Worm (Caenorhabditis elegans) whole organism, early embryonic: Measurements from ENCODE around the gene F07E5.8.

Experiments used
- F13C5.2 ChIP-seq: sonication (generic microtip); optimal IDR thresholded peaks from 2 replicates; lab custom pipeline; 2017; ENCODE audit warnings: mild to moderate bottlenecking, missing genetic modification characterization, inconsistent platforms, missing compliant biosample characterization
- ama-1 ChIP-seq: fragments of 150-350 bp; optimal IDR thresholded peaks from 2 replicates; lab custom pipeline; 2014
- ceh-36 ChIP-seq: sonication (generic microtip); optimal IDR thresholded peaks from 2 replicates; lab custom pipeline; 2016; ENCODE audit warnings: missing genetic modification characterization, inconsistent platforms, missing compliant biosample characterization
- ets-7 ChIP-seq: sonication (generic microtip); optimal IDR thresholded peaks from 2 replicates; lab custom pipeline; 2016; ENCODE audit warnings: missing genotype, missing genetic modification characterization, missing compliant biosample characterization
- flt-1 ChIP-seq: fragments of 200-800 bp; sonication (Bioruptor generic); IDR thresholded peaks from 2 replicates; pipeline ENCODE4 v1.3.6; 2022; ENCODE audit warnings: missing genetic modification characterization, missing compliant biosample characterization
- hmbx-1 ChIP-seq: sonication (generic microtip); optimal IDR thresholded peaks from 2 replicates; lab custom pipeline; 2016; ENCODE audit warnings: mild to moderate bottlenecking, missing genetic modification characterization, missing compliant biosample characterization
- hmg-4 ChIP-seq: fragments of 200-800 bp; sonication (Bioruptor generic); optimal IDR thresholded peaks from 2 replicates; lab custom pipeline; 2018; ENCODE audit warnings: mild to moderate bottlenecking, missing genetic modification characterization, missing compliant biosample characterization
- hnd-1 ChIP-seq: sonication (generic microtip); optimal IDR thresholded peaks from 2 replicates; lab custom pipeline; 2016; ENCODE audit warnings: missing genetic modification characterization, missing compliant biosample characterization
- pes-1 ChIP-seq: fragments of 200-800 bp; sonication (Bioruptor generic); IDR thresholded peaks from 2 replicates; pipeline ENCODE4 v1.3.6; 2022; ENCODE audit warnings: missing genetic modification reagents, missing genetic modification characterization, missing compliant biosample characterization
- scrt-1 ChIP-seq: fragments of 200-800 bp; sonication (Bioruptor generic); IDR thresholded peaks from 2 replicates; pipeline ENCODE4 v1.3.6; 2022; ENCODE audit warnings: missing genetic modification characterization, missing compliant biosample characterization
- sea-1 ChIP-seq: fragments of 200-800 bp; sonication (Bioruptor generic); conservative IDR thresholded peaks from 2 replicates; pipeline ENCODE4 v1.3.6; 2022; ENCODE audit warnings: missing genetic modification characterization, missing compliant biosample characterization
- tbx-37 ChIP-seq: fragments of 200-800 bp; sonication (Bioruptor generic); conservative IDR thresholded peaks from 2 replicates; pipeline ENCODE4 v1.3.6; 2022; ENCODE audit warnings: missing genetic modification reagents, missing genetic modification characterization, missing compliant biosample characterization
- tra-4 ChIP-seq: sonication (generic microtip); optimal IDR thresholded peaks from 2 replicates; lab custom pipeline; 2017; ENCODE audit warnings: missing genetic modification characterization, missing compliant biosample characterization

ce11 chrII:2031852-2032251, 43.6 kb downstream of the F07E5.8 start, which contains the start of gene bath-5:
- no peak for TF ChIP-seq hmbx-1 (tag; lab: Kevin White, UChicago)
- TF ChIP-seq sea-1 (GFP tag; lab: Robert Waterston, UW): no peak
- no peak for TF ChIP-seq pes-1 (GFP tag; lab: Robert Waterston, UW)
- no peak for TF ChIP-seq tra-4 (tag; lab: Kevin White, UChicago)
- TF ChIP-seq ama-1 (lab: Kevin White, UChicago): no peak
- no peak for TF ChIP-seq flt-1 (GFP tag; lab: Robert Waterston, UW)
- no peak for TF ChIP-seq hnd-1
- TF ChIP-seq F13C5.2 (tag; lab: Kevin White, UChicago): no peak
- TF ChIP-seq hmg-4: no peak
- TF ChIP-seq ceh-36 (tag; lab: Kevin White, UChicago): no peak
- no peak for TF ChIP-seq tbx-37
- TF ChIP-seq ets-7: no peak
- no peak for TF ChIP-seq scrt-1
